Worm (Caenorhabditis elegans): ENCODE results near the gene fars-2.
A peak's percentile ranks its signal among the peaks of the same experiment; 100 is the strongest.

fars-2 gene

DNA sequence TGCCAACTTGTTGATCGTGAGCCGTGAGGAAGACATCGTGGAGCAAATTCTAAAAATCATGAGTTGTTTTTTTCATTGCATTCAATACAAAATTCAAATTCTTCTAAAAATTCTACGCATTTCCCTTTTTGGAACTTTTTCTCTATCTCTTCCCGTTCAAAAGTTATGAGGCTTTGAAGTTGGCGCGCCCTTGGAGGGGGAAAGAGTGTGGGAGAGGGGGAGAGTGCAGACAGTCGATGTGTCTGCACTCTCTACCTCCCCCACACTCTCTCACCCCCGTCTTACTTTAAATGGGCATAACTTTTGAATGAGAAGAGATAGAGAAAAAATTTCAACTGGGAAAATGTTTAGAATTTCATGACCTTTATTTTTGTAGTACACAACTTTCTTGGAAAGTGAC lies 50.9 kb downstream of the fars-2 start (continued):
- TF ChIP-seq mab-9 (GFP tag; IDR thresholded peaks at IDR 0.05) (no peak), efl-1 (optimal IDR thresholded peaks at IDR 0.05) (no peak), efl-1 (GFP tag; optimal IDR thresholded peaks at IDR 0.05 in 1 of 2) (no peak)

DNA sequence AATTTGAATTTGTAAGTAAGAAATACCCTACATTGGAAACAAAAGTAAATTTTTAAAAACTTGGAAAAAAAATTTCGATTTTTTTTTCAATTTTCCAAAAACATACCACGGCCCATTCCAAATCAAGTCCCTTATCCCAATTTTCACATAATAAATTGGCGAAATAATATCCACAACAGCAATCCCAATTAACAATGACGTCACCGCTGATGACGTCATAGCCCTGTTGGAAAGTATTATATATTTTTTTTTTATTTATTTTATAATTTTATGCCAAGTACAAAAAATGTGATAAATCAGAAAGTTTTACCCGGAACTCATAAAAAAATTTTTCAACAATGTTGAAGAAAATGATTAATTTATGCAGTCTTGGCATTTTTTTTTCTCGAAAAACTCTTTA lies 53.6 kb downstream of the fars-2 start:
- no peak for TF ChIP-seq hlh-4 (tag; optimal IDR thresholded peaks at IDR 0.05)
- TF ChIP-seq efl-3 (GFP tag; optimal IDR thresholded peaks at IDR 0.05) = no peak

DNA sequence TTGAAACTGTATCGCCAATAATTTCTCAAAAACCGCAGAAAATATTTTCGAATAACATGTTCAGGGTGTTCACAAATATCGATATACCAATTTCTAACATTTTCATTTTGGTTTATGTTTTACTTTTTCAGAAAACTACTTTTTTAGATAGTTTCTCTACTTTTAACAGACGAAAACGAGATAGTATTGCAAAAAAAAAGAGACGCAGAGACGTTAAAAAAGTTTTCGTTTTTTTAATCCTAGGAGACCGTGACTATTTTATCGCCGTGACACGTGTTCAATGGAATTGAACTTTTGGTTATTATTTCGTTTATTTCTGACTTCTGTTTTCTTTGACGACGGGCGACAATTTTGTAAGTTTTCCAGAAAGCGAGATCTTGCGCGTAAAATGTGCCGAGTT lies 59.2 kb downstream of the fars-2 start, which contains the start of gene Y116F11B.7:
Y116F11B.7 (plus strand) TSS at position 301 of the 400 bp plus-strand sequence.
- TF ChIP-seq dpl-1 (GFP tag; optimal IDR thresholded peaks at IDR 0.05) = no peak
- no peak for TF ChIP-seq nhr-76 (tag; optimal IDR thresholded peaks at IDR 0.05)
- no peak for TF ChIP-seq efl-1 (optimal IDR thresholded peaks at IDR 0.05)
- peak in 1 of 2 experiments; percentile 20 for TF ChIP-seq efl-1 (GFP tag; optimal IDR thresholded peaks at IDR 0.05 in 1 of 2)
